Worm (Caenorhabditis elegans): ENCODE data around the gene Y71H2AM.12.

ce11 chrIII:2686663-2687062 is 47.2 kb downstream of the Y71H2AM.12 start:
- TF ChIP-seq him-1 (tag; optimal IDR thresholded peaks at IDR 0.05) = no peak
- no peak for TF ChIP-seq W03F9.2 (tag; optimal IDR thresholded peaks at IDR 0.05)
